Worm (Caenorhabditis elegans) whole organism, L4 larva: ENCODE results near the gene srg-61.

Experiments
- F37D6.2 ChIP-seq: sonication (generic microtip); optimal IDR thresholded peaks from 2 replicates; lab custom pipeline; 2016; ENCODE audit warnings: mild to moderate bottlenecking, missing genetic modification characterization, missing compliant biosample characterization
- F49E8.2 ChIP-seq: sonication (generic microtip); optimal IDR thresholded peaks from 2 replicates; lab custom pipeline; 2016; ENCODE audit warnings: missing compliant biosample characterization, mild to moderate bottlenecking, missing genetic modification characterization, borderline replicate concordance
- R02D3.7 ChIP-seq: fragments of 150-350 bp; sonication (generic microtip); optimal IDR thresholded peaks from 3 replicates; lab custom pipeline; 2014; ENCODE audit warnings: missing biosample characterization, missing genetic modification characterization
- ZK337.2 ChIP-seq: fragments of 200-800 bp; sonication (Bioruptor generic); IDR thresholded peaks from 2 replicates; pipeline ENCODE4 v1.3.6; 2022; ENCODE audit warnings: missing genetic modification reagents, missing genetic modification characterization, missing compliant biosample characterization
- ama-1 ChIP-seq: fragments of 150-350 bp; optimal IDR thresholded peaks from 2 replicates; lab custom pipeline; 2014; ENCODE audit warnings: inconsistent platforms, mixed read lengths
- ceh-44 ChIP-seq: fragments of 200-800 bp; sonication (Bioruptor generic); IDR thresholded peaks from 2 replicates; pipeline ENCODE4 v1.3.6; 2022; ENCODE audit warnings: missing genetic modification reagents, missing genetic modification characterization, missing compliant biosample characterization
- daf-8 ChIP-seq: fragments of 200-800 bp; sonication (Bioruptor generic); IDR thresholded peaks from 2 replicates; pipeline ENCODE4 v1.3.6; 2022; ENCODE audit warnings: missing genetic modification characterization, missing compliant biosample characterization
- dpl-1 ChIP-seq: fragments of 150-350 bp; optimal IDR thresholded peaks from 2 replicates; lab custom pipeline; 2014; ENCODE audit warnings: missing biosample characterization, missing genetic modification reagents, missing genetic modification characterization
- fkh-10 ChIP-seq: fragments of 150-350 bp; optimal IDR thresholded peaks from 2 replicates; lab custom pipeline; 2014; ENCODE audit warnings: missing biosample characterization, missing genetic modification reagents, missing genetic modification characterization
- hlh-30 ChIP-seq: sonication (generic microtip); optimal IDR thresholded peaks from 2 replicates; lab custom pipeline; 2017; ENCODE audit warnings: antibody characterized with exemption, mild to moderate bottlenecking, missing genetic modification characterization, missing compliant biosample characterization; ENCODE audit not compliant: insufficient read depth
- mdl-1 ChIP-seq, 2 experiments: fragments of 150-350 bp in 1 of 2; sonication (generic microtip) in 1 of 2; optimal IDR thresholded peaks; 2 replicates each; lab custom pipeline; 2014 to 2017; ENCODE audit warnings: missing biosample characterization in 2 of 2, missing genetic modification characterization in 2 of 2
- nhr-237 ChIP-seq: sonication (generic microtip); optimal IDR thresholded peaks from 2 replicates; lab custom pipeline; 2017; ENCODE audit warnings: missing biosample characterization, missing genetic modification characterization
- vab-7 ChIP-seq: fragments of 200-800 bp; sonication (Bioruptor generic); IDR thresholded peaks from 2 replicates; pipeline ENCODE4 v1.3.6; 2022; ENCODE audit warnings: missing genetic modification reagents, missing genetic modification characterization, missing compliant biosample characterization
- ztf-11 ChIP-seq: fragments of 150-350 bp; optimal IDR thresholded peaks from 2 replicates; lab custom pipeline; 2014; ENCODE audit warnings: missing biosample characterization, missing genetic modification characterization

ce11 chrV:2767465-2767864 is 27.3 kb upstream of the srg-61 start, which contains the start of gene R05D8.9:
- TF ChIP-seq ama-1 (lab: Kevin White, UChicago) = no peak
- TF ChIP-seq ceh-44 = no peak
- TF ChIP-seq mdl-1 (tag; optimal IDR thresholded peaks at IDR 0.05; lab: Kevin White, UChicago) = no peak
- no peak for TF ChIP-seq hlh-30 (tag; lab: Kevin White, UChicago)
- TF ChIP-seq nhr-237 (tag; lab: Kevin White, UChicago) = no peak
- TF ChIP-seq ZK337.2 (GFP tag; lab: Robert Waterston, UW) = no peak
- no peak for TF ChIP-seq fkh-10 (GFP tag; lab: Kevin White, UChicago)
- no peak for TF ChIP-seq vab-7 (GFP tag; lab: Robert Waterston, UW)
- no peak for TF ChIP-seq ztf-11 (tag; lab: Kevin White, UChicago)
- no peak for TF ChIP-seq F49E8.2 (tag; lab: Kevin White, UChicago)
- no peak for TF ChIP-seq daf-8
- TF ChIP-seq R02D3.7 (tag; lab: Kevin White, UChicago) = no peak
- no peak for TF ChIP-seq F37D6.2
- no peak for TF ChIP-seq dpl-1 (GFP tag; lab: Kevin White, UChicago)
